Fruit fly (Drosophila melanogaster) whole organism, embryonic: ENCODE measurements around the gene CG42764.

Experiments
- Atf6 ChIP-seq: fragments of 200-800 bp; sonication (Bioruptor generic); IDR thresholded peaks from 2 replicates; pipeline ENCODE4 v1.3.6; 2022; ENCODE audit warnings: missing biosample characterization, missing genetic modification characterization
- CG10147 ChIP-seq: fragments of 200-800 bp; sonication (Bioruptor generic); optimal IDR thresholded peaks from 2 replicates; lab custom pipeline; 2019; ENCODE audit warnings: missing biosample characterization, mild to moderate bottlenecking, missing genetic modification characterization, moderate library complexity
- CG11398 ChIP-seq: fragments of 200-800 bp; sonication (Bioruptor generic); optimal IDR thresholded peaks from 2 replicates; lab custom pipeline; 2016; ENCODE audit warnings: missing biosample characterization, missing genetic modification characterization
- CG11696 ChIP-seq: fragments of 200-800 bp; sonication (Bioruptor generic); IDR thresholded peaks from 2 replicates; pipeline ENCODE4 v1.3.6; 2022; ENCODE audit warnings: missing biosample characterization, missing genetic modification characterization
- CG12071 ChIP-seq: fragments of 200-800 bp; sonication (Bioruptor generic); optimal IDR thresholded peaks from 3 replicates; lab custom pipeline; 2018; ENCODE audit warnings: missing biosample characterization, mild to moderate bottlenecking, missing genetic modification characterization
- CG12299 ChIP-seq: fragments of 200-800 bp; sonication (Bioruptor generic); optimal IDR thresholded peaks from 2 replicates; lab custom pipeline; 2018; ENCODE audit warnings: missing biosample characterization, mild to moderate bottlenecking, missing genetic modification characterization
- CG13624 ChIP-seq: fragments of 200-800 bp; sonication (Bioruptor generic); optimal IDR thresholded peaks from 2 replicates; lab custom pipeline; 2016; ENCODE audit warnings: missing biosample characterization, missing genetic modification characterization
- CG14710 ChIP-seq: fragments of 200-800 bp; sonication (Bioruptor generic); optimal IDR thresholded peaks from 3 replicates; lab custom pipeline; 2019; ENCODE audit warnings: missing biosample characterization, mild to moderate bottlenecking, missing genetic modification characterization, moderate library complexity
- CG1647 ChIP-seq: fragments of 200-800 bp; sonication (Bioruptor generic); optimal IDR thresholded peaks from 3 replicates; lab custom pipeline; 2016; ENCODE audit warnings: missing biosample characterization, missing genetic modification characterization
- CG17361 ChIP-seq: fragments of 200-800 bp; sonication (Bioruptor generic); IDR thresholded peaks from 3 replicates; pipeline ENCODE4 v1.3.6; 2022; ENCODE audit warnings: missing biosample characterization, missing genetic modification characterization
- CG18619 ChIP-seq: fragments of 200-800 bp; sonication (Bioruptor generic); optimal IDR thresholded peaks from 3 replicates; lab custom pipeline; 2017; ENCODE audit warnings: missing biosample characterization, mild to moderate bottlenecking, missing genetic modification characterization
- CG2712 ChIP-seq: fragments of 200-800 bp; optimal IDR thresholded peaks from 3 replicates; lab custom pipeline; 2019; ENCODE audit warnings: missing biosample characterization, mild to moderate bottlenecking, missing genetic modification characterization, moderate library complexity
- CG30431 ChIP-seq: fragments of 200-800 bp; sonication (Bioruptor generic); optimal IDR thresholded peaks from 2 replicates; lab custom pipeline; 2017; ENCODE audit warnings: missing biosample characterization, missing genetic modification characterization
- CG6683 ChIP-seq: fragments of 200-800 bp; sonication (Bioruptor generic); optimal IDR thresholded peaks from 2 replicates; lab custom pipeline; 2017; ENCODE audit warnings: missing biosample characterization, mild to moderate bottlenecking, missing genetic modification characterization, missing genetic modification reagents
- CG7928 ChIP-seq: fragments of 200-800 bp; sonication (Bioruptor generic); optimal IDR thresholded peaks from 2 replicates; lab custom pipeline; 2017; ENCODE audit warnings: missing biosample characterization, mild to moderate bottlenecking, missing genetic modification characterization
- CG8290 ChIP-seq, 3 experiments: fragments of 200-800 bp; sonication (Bioruptor generic); optimal IDR thresholded peaks; 2 replicates each; lab custom pipeline; 2016 to 2019; ENCODE audit warnings: missing biosample characterization in 3 of 3, missing genetic modification characterization in 3 of 3, mild to moderate bottlenecking in 2 of 3, moderate library complexity in 1 of 3
- CG8924 ChIP-seq: fragments of 200-800 bp; optimal IDR thresholded peaks from 3 replicates; lab custom pipeline; 2019; ENCODE audit warnings: missing biosample characterization, mild to moderate bottlenecking, missing genetic modification characterization, moderate library complexity
- D19A ChIP-seq: fragments of 200-800 bp; optimal IDR thresholded peaks from 3 replicates; lab custom pipeline; 2019; ENCODE audit warnings: missing biosample characterization, mild to moderate bottlenecking, missing genetic modification characterization, moderate library complexity
- Deaf1 ChIP-seq: fragments of 200-800 bp; optimal IDR thresholded peaks from 3 replicates; lab custom pipeline; 2019; ENCODE audit warnings: missing biosample characterization, mild to moderate bottlenecking, missing genetic modification characterization, moderate library complexity
- Dref ChIP-seq: fragments of 200-800 bp; sonication (Bioruptor generic); IDR thresholded peaks from 2 replicates; pipeline ENCODE4 v1.3.6; 2022; ENCODE audit warnings: missing biosample characterization, missing genetic modification characterization
- Hmx ChIP-seq: fragments of 200-800 bp; sonication (Bioruptor generic); optimal IDR thresholded peaks from 2 replicates; lab custom pipeline; 2016; ENCODE audit warnings: missing biosample characterization, missing genetic modification characterization
- Hr3 ChIP-seq: fragments of 200-800 bp; sonication (Bioruptor generic); optimal IDR thresholded peaks from 3 replicates; lab custom pipeline; 2016; ENCODE audit warnings: missing biosample characterization, missing genetic modification characterization
- Hr78 ChIP-seq, 2 experiments: fragments of 200-800 bp in 1 of 2; fragments of >200 bp in 1 of 2; sonication (Bioruptor generic) in 1 of 2; optimal IDR thresholded peaks; 2 replicates each; lab custom pipeline; 2017 to 2019; ENCODE audit warnings: missing biosample characterization in 2 of 2, missing genetic modification characterization in 2 of 2, mild to moderate bottlenecking in 1 of 2, moderate library complexity in 1 of 2
- Max ChIP-seq: fragments of 200-800 bp; sonication (Bioruptor generic); optimal IDR thresholded peaks from 2 replicates; lab custom pipeline; 2016; ENCODE audit warnings: missing biosample characterization, mild to moderate bottlenecking, missing genetic modification characterization
- Oli ChIP-seq: fragments of 200-800 bp; sonication (Bioruptor generic); optimal IDR thresholded peaks from 2 replicates; lab custom pipeline; 2018; ENCODE audit warnings: missing biosample characterization, mild to moderate bottlenecking, missing genetic modification characterization, moderate library complexity
- Poxn ChIP-seq: fragments of 200-800 bp; sonication (Bioruptor generic); IDR thresholded peaks from 2 replicates; pipeline ENCODE4 v1.3.6; 2022; ENCODE audit warnings: missing biosample characterization, missing genetic modification characterization
- Stat92E ChIP-seq, 3 experiments: fragments of >200 bp in 2 of 3; fragments of 200-800 bp in 1 of 3; sonication (Bioruptor generic) in 1 of 3; optimal IDR thresholded peaks; 2 replicates each; lab custom pipeline; 2017 to 2019; ENCODE audit warnings: missing biosample characterization in 3 of 3, missing genetic modification characterization in 3 of 3, mild to moderate bottlenecking in 1 of 3, moderate library complexity in 1 of 3
- Xbp1 ChIP-seq: fragments of 200-800 bp; sonication (Bioruptor generic); optimal IDR thresholded peaks from 3 replicates; lab custom pipeline; 2016; ENCODE audit warnings: missing biosample characterization, mild to moderate bottlenecking, missing genetic modification characterization
- abd-A ChIP-seq: fragments of 200-800 bp; sonication (Bioruptor generic); optimal IDR thresholded peaks from 3 replicates; lab custom pipeline; 2019; ENCODE audit warnings: missing biosample characterization, mild to moderate bottlenecking, missing genetic modification characterization, moderate library complexity
- ap ChIP-seq: fragments of 200-800 bp; sonication (Bioruptor generic); IDR thresholded peaks from 2 replicates; pipeline ENCODE4 v1.3.6; 2022; ENCODE audit warnings: missing biosample characterization, missing genetic modification characterization
- ase ChIP-seq: fragments of 200-800 bp; sonication (Bioruptor generic); IDR thresholded peaks from 3 replicates; pipeline ENCODE4 v1.3.6; 2022; ENCODE audit warnings: missing biosample characterization, missing genetic modification characterization
- ash1 ChIP-seq: fragments of 200-800 bp; sonication (Bioruptor generic); optimal IDR thresholded peaks from 2 replicates; lab custom pipeline; 2018; ENCODE audit warnings: missing biosample characterization, mild to moderate bottlenecking, missing genetic modification characterization
- bsh ChIP-seq, 2 experiments: fragments of 200-800 bp; sonication (Bioruptor generic); optimal IDR thresholded peaks; 2 replicates each; lab custom pipeline; 2017 to 2018; ENCODE audit warnings: mild to moderate bottlenecking in 2 of 2, missing biosample characterization in 2 of 2, missing genetic modification characterization in 2 of 2, moderate library complexity in 1 of 2
- da ChIP-seq: fragments of 200-800 bp; sonication (Bioruptor generic); optimal IDR thresholded peaks from 2 replicates; lab custom pipeline; 2016; ENCODE audit warnings: missing biosample characterization, missing genetic modification characterization
- danr ChIP-seq: fragments of 200-800 bp; sonication (Bioruptor generic); IDR thresholded peaks from 2 replicates; pipeline ENCODE4 v1.3.6; 2022; ENCODE audit warnings: missing biosample characterization, missing genetic modification characterization
- dmrt99B ChIP-seq: fragments of 200-800 bp; sonication (Bioruptor generic); optimal IDR thresholded peaks from 2 replicates; lab custom pipeline; 2018; ENCODE audit warnings: missing biosample characterization, mild to moderate bottlenecking, missing genetic modification characterization, moderate library complexity
- ewg ChIP-seq: fragments of 200-800 bp; sonication (Bioruptor generic); optimal IDR thresholded peaks from 3 replicates; lab custom pipeline; 2017; ENCODE audit warnings: mild to moderate bottlenecking, missing biosample characterization, missing genetic modification reagents, missing genetic modification characterization
- gce ChIP-seq: fragments of 200-800 bp; sonication (Bioruptor generic); IDR thresholded peaks from 3 replicates; pipeline ENCODE4 v1.3.6; 2022; ENCODE audit warnings: missing biosample characterization, missing genetic modification characterization
- gt ChIP-seq: fragments of 200-800 bp; sonication (Bioruptor generic); IDR thresholded peaks from 2 replicates; pipeline ENCODE4 v1.3.6; 2022; ENCODE audit warnings: missing biosample characterization, missing genetic modification characterization
- hbn ChIP-seq: fragments of 200-800 bp; sonication (Bioruptor generic); IDR thresholded peaks from 2 replicates; pipeline ENCODE4 v1.3.6; 2022; ENCODE audit warnings: missing biosample characterization, missing genetic modification characterization; ENCODE audit not compliant: partially characterized antibody
- jumu ChIP-seq: fragments of 200-800 bp; sonication (Bioruptor generic); optimal IDR thresholded peaks from 3 replicates; lab custom pipeline; 2016; ENCODE audit warnings: missing biosample characterization, missing genetic modification characterization
- luna ChIP-seq: fragments of 200-800 bp; sonication (Bioruptor generic); optimal IDR thresholded peaks from 2 replicates; lab custom pipeline; 2016; ENCODE audit warnings: missing biosample characterization, missing genetic modification characterization
- nmo ChIP-seq: fragments of 200-800 bp; sonication (Bioruptor generic); optimal IDR thresholded peaks from 2 replicates; lab custom pipeline; 2018; ENCODE audit warnings: missing biosample characterization, mild to moderate bottlenecking, missing genetic modification characterization, moderate library complexity
- org-1 ChIP-seq: fragments of 200-800 bp; sonication (Bioruptor generic); optimal IDR thresholded peaks from 2 replicates; lab custom pipeline; 2017; ENCODE audit warnings: missing biosample characterization, missing genetic modification characterization
- rib ChIP-seq: fragments of 200-800 bp; sonication (Bioruptor generic); IDR thresholded peaks from 2 replicates; pipeline ENCODE4 v1.3.6; 2022; ENCODE audit warnings: missing biosample characterization, missing genetic modification characterization
- tin ChIP-seq: fragments of 200-800 bp; sonication (Bioruptor generic); optimal IDR thresholded peaks from 3 replicates; lab custom pipeline; 2016; ENCODE audit warnings: missing biosample characterization, missing genetic modification characterization
- unc-4 ChIP-seq: fragments of 200-800 bp; sonication (Bioruptor generic); IDR thresholded peaks from 2 replicates; pipeline ENCODE4 v1.3.6; 2022; ENCODE audit warnings: missing biosample characterization, missing genetic modification characterization; ENCODE audit not compliant: partially characterized antibody
- unpg ChIP-seq: fragments of 200-800 bp; sonication (Bioruptor generic); optimal IDR thresholded peaks from 3 replicates; lab custom pipeline; 2018; ENCODE audit warnings: missing biosample characterization, mild to moderate bottlenecking, missing genetic modification characterization, moderate library complexity
- vvl ChIP-seq: fragments of 200-800 bp; sonication (Bioruptor generic); IDR thresholded peaks from 2 replicates; pipeline ENCODE4 v1.3.6; 2022; ENCODE audit warnings: missing biosample characterization, missing genetic modification characterization
- wdn ChIP-seq: fragments of 200-800 bp; sonication (Bioruptor generic); IDR thresholded peaks from 2 replicates; pipeline ENCODE4 v1.3.6; 2022; ENCODE audit warnings: missing biosample characterization, missing genetic modification characterization
- wor ChIP-seq: fragments of 200-800 bp; sonication (Bioruptor generic); IDR thresholded peaks from 2 replicates; pipeline ENCODE4 v1.3.6; 2022; ENCODE audit warnings: missing biosample characterization, missing genetic modification characterization

The CG42764 gene

dm6 chr3L:20432297-20432696, 33.5 kb downstream of the CG42764 start, which contains the start of the genes Las and Psn:
Gene Las, minus strand, starts transcription at chr3L:20432361.
Gene Psn, plus strand, starts transcription at chr3L:20432468.
- TF ChIP-seq da (GFP tag; lab: Kevin White, UChicago), result no peak
- no peak for TF ChIP-seq CG8290 (GFP tag; optimal IDR thresholded peaks at IDR 0.05; lab: Kevin White, UChicago)
- no peak for TF ChIP-seq CG8290 (tag; optimal IDR thresholded peaks at IDR 0.05; lab: Kevin White, UChicago)
- no peak for TF ChIP-seq gt (GFP tag; lab: Robert Waterston, UW)
- TF ChIP-seq CG12071 (GFP tag; lab: Kevin White, UChicago), result no peak
- TF ChIP-seq hbn, result peak; percentile 58; the same call in 1 of the 2 replicates
- no peak for TF ChIP-seq Hr78 (GFP tag; optimal IDR thresholded peaks at IDR 0.05; lab: Kevin White, UChicago)
- TF ChIP-seq CG8924 (tag; lab: Kevin White, UChicago), result peak; percentile 18
- no peak for TF ChIP-seq CG6683 (GFP tag; lab: Kevin White, UChicago)
- TF ChIP-seq Xbp1 (GFP tag; lab: Kevin White, UChicago), result no peak
- no peak for TF ChIP-seq abd-A (tag; lab: Kevin White, UChicago)
- no peak for TF ChIP-seq CG7928 (GFP tag; lab: Kevin White, UChicago)
- TF ChIP-seq CG11398 (GFP tag; lab: Kevin White, UChicago), result no peak
- TF ChIP-seq tin (GFP tag; lab: Kevin White, UChicago), result peak; percentile 9
- TF ChIP-seq CG10147 (GFP tag; lab: Kevin White, UChicago), result no peak
- no peak for TF ChIP-seq Oli (tag; lab: Kevin White, UChicago)
- TF ChIP-seq CG18619 (GFP tag; lab: Kevin White, UChicago), result no peak
- TF ChIP-seq D19A (tag; lab: Kevin White, UChicago), result no peak
- TF ChIP-seq ash1 (GFP tag; lab: Kevin White, UChicago), result no peak
- TF ChIP-seq ase, result no peak
- TF ChIP-seq rib, result no peak
- no peak for TF ChIP-seq ap (GFP tag; lab: Robert Waterston, UW)
- peak; percentile 70 for TF ChIP-seq CG14710 (tag; lab: Kevin White, UChicago)
- TF ChIP-seq Hr3, result no peak
- TF ChIP-seq vvl (GFP tag; lab: Robert Waterston, UW), result peak; percentile 32; the same call in 1 of the 2 replicates
- TF ChIP-seq nmo (GFP tag; lab: Kevin White, UChicago), result peak; percentile 48
- TF ChIP-seq gce (GFP tag; lab: Robert Waterston, UW), result no peak
- no peak for TF ChIP-seq Poxn (GFP tag; lab: Robert Waterston, UW)
- TF ChIP-seq wor (GFP tag; lab: Robert Waterston, UW), result no peak
- no peak for TF ChIP-seq bsh (GFP tag; optimal IDR thresholded peaks at IDR 0.05; lab: Kevin White, UChicago)
- TF ChIP-seq CG1647 (GFP tag; lab: Kevin White, UChicago), result no peak
- TF ChIP-seq Atf6 (GFP tag; lab: Robert Waterston, UW), result no peak
- peak; percentile 49 for TF ChIP-seq CG2712 (tag; lab: Kevin White, UChicago)
- TF ChIP-seq CG12299 (tag; lab: Kevin White, UChicago), result no peak
- TF ChIP-seq Max (GFP tag; lab: Kevin White, UChicago), result no peak
- TF ChIP-seq unc-4 (GFP tag; lab: Robert Waterston, UW), result peak; percentile 71
- TF ChIP-seq luna (GFP tag; lab: Kevin White, UChicago), result no peak
- TF ChIP-seq dmrt99B (tag; lab: Kevin White, UChicago), result no peak
- peak; percentile 3 for TF ChIP-seq Hmx (GFP tag; lab: Kevin White, UChicago)
- TF ChIP-seq org-1 (GFP tag; lab: Kevin White, UChicago), result no peak
- TF ChIP-seq CG30431 (GFP tag; lab: Kevin White, UChicago), result no peak
- TF ChIP-seq Dref, result peak; percentile 63
- no peak for TF ChIP-seq Deaf1 (tag; lab: Kevin White, UChicago)
- no peak for TF ChIP-seq unpg (GFP tag; lab: Kevin White, UChicago)
- no peak for TF ChIP-seq CG13624 (GFP tag; lab: Kevin White, UChicago)
- TF ChIP-seq ewg (GFP tag; lab: Kevin White, UChicago), result no peak
- TF ChIP-seq CG11696 (GFP tag; lab: Robert Waterston, UW), result no peak
- no peak for TF ChIP-seq wdn (GFP tag; lab: Robert Waterston, UW)
- no peak for TF ChIP-seq jumu
- TF ChIP-seq Stat92E (GFP tag; optimal IDR thresholded peaks at IDR 0.05; lab: Kevin White, UChicago), result no peak
- TF ChIP-seq CG17361 (GFP tag; lab: Robert Waterston, UW), result no peak
- TF ChIP-seq danr, result no peak
